Worm (Caenorhabditis elegans) whole organism, L1 larva: ENCODE measurements around the gene hot-3.

Experiments used
- C34B4.2 ChIP-seq: sonication (generic microtip); optimal IDR thresholded peaks from 2 replicates; lab custom pipeline; 2017; ENCODE audit warnings: mild to moderate bottlenecking, missing genetic modification characterization, missing compliant biosample characterization
- ceh-8 ChIP-seq: fragments of 200-800 bp; sonication (Bioruptor generic); optimal IDR thresholded peaks from 2 replicates; lab custom pipeline; 2018; ENCODE audit warnings: mild to moderate bottlenecking, missing genetic modification characterization, moderate library complexity, missing compliant biosample characterization
- ceh-82 ChIP-seq, 3 experiments: fragments of 150-350 bp in 1 of 3; sonication (generic microtip) in 2 of 3; optimal IDR thresholded peaks; 2 replicates each; lab custom pipeline; 2014 to 2017; ENCODE audit warnings: missing biosample characterization in 3 of 3, missing genetic modification characterization in 3 of 3
- ceh-90 ChIP-seq: sonication (generic microtip); optimal IDR thresholded peaks from 2 replicates; lab custom pipeline; 2016; ENCODE audit warnings: missing genetic modification characterization, missing compliant biosample characterization
- ces-1 ChIP-seq: fragments of 150-350 bp; optimal IDR thresholded peaks from 2 replicates; lab custom pipeline; 2014; ENCODE audit warnings: missing biosample characterization, missing genetic modification reagents, missing genetic modification characterization
- dpl-1 ChIP-seq, 3 experiments: fragments of 150-350 bp in 2 of 3; sonication (generic microtip) in 1 of 3; optimal IDR thresholded peaks; 2 replicates each; lab custom pipeline; 2014 to 2017; ENCODE audit warnings: missing biosample characterization in 3 of 3, missing genetic modification characterization in 3 of 3, missing genetic modification reagents in 3 of 3
- dsc-1 ChIP-seq: sonication (generic microtip); optimal IDR thresholded peaks from 2 replicates; lab custom pipeline; 2016; ENCODE audit warnings: mild to moderate bottlenecking, missing genetic modification characterization, missing compliant biosample characterization
- efl-1 ChIP-seq, 4 experiments: fragments of 150-350 bp; optimal IDR thresholded peaks in 3 of 4; peaks in 1 of 4; 1 replicate in 1 of 4; 2 replicates in 3 of 4; lab custom pipeline; 2014; ENCODE audit warnings: missing biosample characterization in 2 of 4, missing genetic modification characterization in 2 of 4, missing genetic modification reagents in 2 of 4
- efl-3 ChIP-seq: fragments of 200-800 bp; sonication (Bioruptor generic); optimal IDR thresholded peaks from 2 replicates; lab custom pipeline; 2018; ENCODE audit warnings: mild to moderate bottlenecking, missing genetic modification characterization, missing compliant biosample characterization
- egl-27 ChIP-seq, 2 experiments: fragments of 150-350 bp in 1 of 2; sonication (generic microtip); optimal IDR thresholded peaks; 3 replicates each; lab custom pipeline; 2017 to 2018; ENCODE audit warnings: missing biosample characterization in 2 of 2, missing genetic modification characterization in 2 of 2, missing genetic modification reagents in 2 of 2
- elt-2 ChIP-seq: sonication (generic microtip); optimal IDR thresholded peaks from 2 replicates; lab custom pipeline; 2016; ENCODE audit warnings: missing genetic modification characterization, mild to moderate bottlenecking, inconsistent platforms, missing compliant biosample characterization, missing genetic modification reagents
- hlh-4 ChIP-seq: sonication (generic microtip); optimal IDR thresholded peaks from 2 replicates; lab custom pipeline; 2016; ENCODE audit warnings: mild to moderate bottlenecking, missing genetic modification characterization, missing compliant biosample characterization
- hpl-2 ChIP-seq: fragments of 150-350 bp; optimal IDR thresholded peaks from 2 replicates; lab custom pipeline; 2014; ENCODE audit warnings: missing biosample characterization, missing genetic modification reagents, missing genetic modification characterization
- lin-13 ChIP-seq: fragments of 150-350 bp; optimal IDR thresholded peaks from 2 replicates; lab custom pipeline; 2014; ENCODE audit warnings: missing biosample characterization, missing genetic modification reagents, missing genetic modification characterization
- lin-14 ChIP-seq: fragments of 200-800 bp; sonication (Bioruptor generic); optimal IDR thresholded peaks from 2 replicates; lab custom pipeline; 2018; ENCODE audit warnings: mild to moderate bottlenecking, missing genetic modification characterization, moderate library complexity, missing compliant biosample characterization
- lin-35 ChIP-seq, 2 experiments: fragments of 150-350 bp; optimal IDR thresholded peaks; 2 replicates each; lab custom pipeline; 2014; ENCODE audit warnings: missing biosample characterization in 2 of 2, missing genetic modification characterization in 2 of 2, missing genetic modification reagents in 2 of 2
- lsy-2 ChIP-seq, 2 experiments: fragments of 150-350 bp; optimal IDR thresholded peaks; 2 replicates each; lab custom pipeline; 2014; ENCODE audit warnings: missing biosample characterization in 2 of 2, missing genetic modification characterization in 2 of 2
- mdl-1 ChIP-seq, 2 experiments: fragments of 150-350 bp; optimal IDR thresholded peaks; 2 replicates each; lab custom pipeline; 2014 to 2017; ENCODE audit warnings: missing biosample characterization in 2 of 2, missing genetic modification characterization in 2 of 2, inconsistent platforms in 1 of 2
- nhr-11 ChIP-seq: fragments of 150-350 bp; optimal IDR thresholded peaks from 2 replicates; lab custom pipeline; 2014; ENCODE audit warnings: missing biosample characterization, missing genetic modification characterization
- nhr-12 ChIP-seq: sonication (generic microtip); optimal IDR thresholded peaks from 2 replicates; lab custom pipeline; 2017; ENCODE audit warnings: missing biosample characterization, missing genetic modification characterization
- nhr-19 ChIP-seq: fragments of 200-800 bp; sonication (Bioruptor generic); conservative IDR thresholded peaks from 2 replicates; pipeline ENCODE4 v1.3.6; 2022; ENCODE audit warnings: missing genetic modification characterization, missing compliant biosample characterization
- nhr-20 ChIP-seq: sonication (generic microtip); optimal IDR thresholded peaks from 2 replicates; lab custom pipeline; 2016; ENCODE audit warnings: mild to moderate bottlenecking, missing genetic modification characterization, missing compliant biosample characterization
- nhr-237 ChIP-seq: fragments of 150-350 bp; optimal IDR thresholded peaks from 2 replicates; lab custom pipeline; 2014; ENCODE audit warnings: missing biosample characterization, missing genetic modification characterization
- nhr-28 ChIP-seq: fragments of 150-350 bp; optimal IDR thresholded peaks from 2 replicates; lab custom pipeline; 2014; ENCODE audit warnings: missing biosample characterization, missing genetic modification characterization
- nhr-47 ChIP-seq: sonication (generic microtip); optimal IDR thresholded peaks from 2 replicates; lab custom pipeline; 2016; ENCODE audit warnings: mild to moderate bottlenecking, missing genetic modification characterization, moderate library complexity, missing compliant biosample characterization
- nhr-71 ChIP-seq: sonication (generic microtip); optimal IDR thresholded peaks from 2 replicates; lab custom pipeline; 2016; ENCODE audit warnings: mild to moderate bottlenecking, missing genetic modification characterization, moderate library complexity, missing compliant biosample characterization
- nhr-76 ChIP-seq: sonication (generic microtip); optimal IDR thresholded peaks from 2 replicates; lab custom pipeline; 2017; ENCODE audit warnings: missing biosample characterization, missing genetic modification characterization
- nhr-90 ChIP-seq: sonication (generic microtip); optimal IDR thresholded peaks from 2 replicates; lab custom pipeline; 2016; ENCODE audit warnings: mild to moderate bottlenecking, missing genetic modification characterization, missing compliant biosample characterization; ENCODE audit not compliant: poor library complexity
- pag-3 ChIP-seq: sonication (generic microtip); optimal IDR thresholded peaks from 2 replicates; lab custom pipeline; 2017; ENCODE audit warnings: missing genetic modification characterization, mild to moderate bottlenecking, missing compliant biosample characterization, antibody characterized with exemption, borderline replicate concordance; ENCODE audit not compliant: insufficient read depth
- pax-3 ChIP-seq: fragments of 200-800 bp; sonication (Bioruptor generic); optimal IDR thresholded peaks from 2 replicates; lab custom pipeline; 2018; ENCODE audit warnings: mild to moderate bottlenecking, missing genetic modification characterization, moderate library complexity, missing compliant biosample characterization
- rnt-1 ChIP-seq: sonication (generic microtip); optimal IDR thresholded peaks from 2 replicates; lab custom pipeline; 2016; ENCODE audit warnings: mild to moderate bottlenecking, missing genetic modification characterization, moderate library complexity, missing compliant biosample characterization
- snu-23 ChIP-seq: sonication (generic microtip); optimal IDR thresholded peaks from 2 replicates; lab custom pipeline; 2016; ENCODE audit warnings: missing genetic modification characterization, missing compliant biosample characterization
- sox-4 ChIP-seq: sonication (generic microtip); optimal IDR thresholded peaks from 2 replicates; lab custom pipeline; 2016; ENCODE audit warnings: missing genetic modification characterization, missing compliant biosample characterization
- sup-37 ChIP-seq: fragments of 200-800 bp; sonication (Bioruptor generic); optimal IDR thresholded peaks from 2 replicates; lab custom pipeline; 2018; ENCODE audit warnings: mild to moderate bottlenecking, missing genetic modification characterization, missing compliant biosample characterization
- tbx-2 ChIP-seq: sonication (generic microtip); optimal IDR thresholded peaks from 2 replicates; lab custom pipeline; 2016; ENCODE audit warnings: missing genetic modification characterization, missing compliant biosample characterization
- unc-130 ChIP-seq: fragments of 150-350 bp; optimal IDR thresholded peaks from 2 replicates; lab custom pipeline; 2017; ENCODE audit warnings: missing biosample characterization, missing genetic modification characterization, inconsistent platforms
- vab-15 ChIP-seq: sonication (generic microtip); optimal IDR thresholded peaks from 2 replicates; lab custom pipeline; 2017; ENCODE audit warnings: missing genotype, mild to moderate bottlenecking, missing genetic modification characterization, missing compliant biosample characterization
- zip-4 ChIP-seq: fragments of 200-800 bp; sonication (Bioruptor generic); optimal IDR thresholded peaks from 2 replicates; lab custom pipeline; 2018; ENCODE audit warnings: mild to moderate bottlenecking, missing genetic modification characterization, moderate library complexity, missing compliant biosample characterization
- ztf-4 ChIP-seq: fragments of 150-350 bp; optimal IDR thresholded peaks from 2 replicates; lab custom pipeline; 2014; ENCODE audit warnings: missing biosample characterization, missing genetic modification characterization

hot-3 gene

ce11 chrII:13908592-13908991 lies 23.3 kb downstream of the hot-3 start, which contains the start of gene citk-1 (continued):
- TF ChIP-seq elt-2 (tag; lab: Kevin White, UChicago), result peak; percentile 20
- peak; percentile 81 for TF ChIP-seq nhr-47 (tag; lab: Kevin White, UChicago)
- TF ChIP-seq unc-130 (tag; lab: Kevin White, UChicago), result peak; percentile 74
- peak in 1 of 2 experiments; percentile 76 for TF ChIP-seq mdl-1 (tag; optimal IDR thresholded peaks at IDR 0.05; lab: Kevin White, UChicago)
- no peak for TF ChIP-seq nhr-28
- peak; percentile 19 to 90 (median 52) for TF ChIP-seq ceh-82 (tag; optimal IDR thresholded peaks at IDR 0.05; lab: Kevin White, UChicago)

- TF ChIP-seq nhr-19 (GFP tag; lab: Robert Waterston, UW) (no peak), lin-13 (GFP tag; lab: Kevin White, UChicago) (no peak), zip-4 (no peak), elt-2 (tag; lab: Kevin White, UChicago) (no peak), sup-37 (GFP tag; lab: Kevin White, UChicago) (no peak), nhr-11 (no peak), pax-3 (no peak), efl-1 (optimal IDR thresholded peaks at IDR 0.05; lab: Kevin White, UChicago) (no peak), efl-1 (GFP tag; optimal IDR thresholded peaks at IDR 0.05 in 1 of 2; lab: Kevin White, UChicago) (peak; percentile 21 to 81)
Measured at ce11 chrII:13907615-13908014, 24.2 kb downstream of the hot-3 start.

- peak; percentile 69 for TF ChIP-seq rnt-1 (tag; lab: Kevin White, UChicago)
- peak; percentile 0 for TF ChIP-seq ztf-4 (tag; lab: Kevin White, UChicago)
- TF ChIP-seq efl-1 (optimal IDR thresholded peaks at IDR 0.05; lab: Kevin White, UChicago), result peak in 1 of 2 experiments; percentile 17
- TF ChIP-seq efl-1 (GFP tag; optimal IDR thresholded peaks at IDR 0.05 in 1 of 2; lab: Kevin White, UChicago), result peak in 1 of 2 experiments; percentile 28
- TF ChIP-seq nhr-12 (tag; lab: Kevin White, UChicago), result no peak
- TF ChIP-seq egl-27 (tag; optimal IDR thresholded peaks at IDR 0.05; lab: Kevin White, UChicago), result no peak
- TF ChIP-seq efl-3, result no peak
- peak; percentile 4 for TF ChIP-seq nhr-20 (tag; lab: Kevin White, UChicago)
- TF ChIP-seq unc-130 (tag; lab: Kevin White, UChicago), result peak; percentile 31
- TF ChIP-seq nhr-71 (tag; lab: Kevin White, UChicago), result peak; percentile 57
- TF ChIP-seq nhr-47 (tag; lab: Kevin White, UChicago), result peak; percentile 6
- TF ChIP-seq dpl-1 (GFP tag; optimal IDR thresholded peaks at IDR 0.05; lab: Kevin White, UChicago), result peak in 1 of 3 experiments; percentile 21
- TF ChIP-seq dsc-1 (tag; lab: Kevin White, UChicago), result peak; percentile 26
- TF ChIP-seq lin-35 (GFP tag; optimal IDR thresholded peaks at IDR 0.05; lab: Kevin White, UChicago), result peak in 1 of 2 experiments; percentile 9
- no peak for TF ChIP-seq nhr-90 (tag; lab: Kevin White, UChicago)
- peak; percentile 18 to 46 for TF ChIP-seq lsy-2 (tag; optimal IDR thresholded peaks at IDR 0.05; lab: Kevin White, UChicago)
- peak; percentile 73 for TF ChIP-seq lin-14
- TF ChIP-seq snu-23 (GFP tag; lab: Kevin White, UChicago), result peak; percentile 50
- no peak for TF ChIP-seq sox-4
- no peak for TF ChIP-seq ceh-90 (tag; lab: Kevin White, UChicago)
- TF ChIP-seq vab-15, result no peak
Measured at ce11 chrII:13903482-13903881, 28.4 kb downstream of the hot-3 start.

- TF ChIP-seq nhr-76 (tag; lab: Kevin White, UChicago) (no peak), hlh-4 (tag; lab: Kevin White, UChicago) (no peak), ces-1 (no peak), tbx-2 (no peak), ceh-8 (GFP tag; lab: Kevin White, UChicago) (no peak), dpl-1 (GFP tag; optimal IDR thresholded peaks at IDR 0.05; lab: Kevin White, UChicago) (no peak), C34B4.2 (no peak), egl-27 (tag; optimal IDR thresholded peaks at IDR 0.05; lab: Kevin White, UChicago) (no peak), ceh-90 (tag; lab: Kevin White, UChicago) (no peak), pag-3 (tag; lab: Kevin White, UChicago) (no peak), nhr-237 (tag; lab: Kevin White, UChicago) (no peak), hpl-2 (GFP tag; lab: Kevin White, UChicago) (no peak)
Measured at ce11 chrII:13902014-13902413, 29.8 kb downstream of the hot-3 start, which contains the start of gene W02B8.1. Gene W02B8.1, minus strand, starts transcription at chrII:13902114.
